Worm (Caenorhabditis elegans) whole organism, late embryonic: ENCODE measurements around the gene tufm-1.
"Not testable (repeated sequence)": the region's sequence is repeated elsewhere in the genome, so short reads cannot be mapped to it uniquely, and the experiment has no call there.

Experiments used
- F13H6.1 ChIP-seq: sonication (generic microtip); optimal IDR thresholded peaks from 2 replicates; lab custom pipeline; 2016; ENCODE audit warnings: missing genetic modification characterization, missing compliant biosample characterization
- ceh-48 ChIP-seq: sonication (generic microtip); optimal IDR thresholded peaks from 2 replicates; lab custom pipeline; 2016; ENCODE audit warnings: missing genetic modification characterization, inconsistent platforms, missing compliant biosample characterization
- pha-4 ChIP-seq: fragments of 150-350 bp; optimal IDR thresholded peaks from 2 replicates; lab custom pipeline; 2018; ENCODE audit warnings: missing biosample characterization, missing genetic modification reagents, missing genetic modification characterization

DNA sequence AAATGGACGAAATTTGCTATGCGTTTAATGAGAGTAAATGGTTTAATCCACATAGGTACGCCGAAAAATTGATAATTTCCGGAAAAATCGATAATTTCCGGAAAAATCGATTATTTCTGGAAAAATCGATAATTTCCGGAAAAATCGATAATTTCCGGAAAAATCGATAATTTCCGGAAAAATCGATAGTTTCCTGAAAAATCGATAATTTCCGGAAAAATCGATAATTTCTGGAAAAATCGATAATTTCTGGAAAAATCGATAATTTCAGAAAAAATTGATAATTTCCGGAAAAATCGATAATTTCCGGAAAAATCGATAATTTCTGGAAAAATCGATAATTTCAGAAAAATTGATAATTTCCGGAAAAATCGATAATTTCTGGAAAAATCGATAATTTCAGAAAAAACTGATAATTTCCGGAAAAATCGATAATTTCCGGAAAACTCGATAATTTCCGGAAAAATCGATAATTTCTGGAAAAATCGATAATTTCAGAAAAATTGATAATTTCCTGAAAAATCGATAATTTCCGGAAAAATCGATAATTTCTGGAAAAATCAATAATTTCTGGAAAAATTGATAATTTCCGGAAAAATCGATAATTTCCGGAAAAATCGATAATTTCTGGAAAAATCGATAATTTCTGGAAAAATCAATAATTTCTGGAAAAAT, 22.1 kb upstream of the tufm-1 start:
- TF ChIP-seq ceh-48 (tag; lab: Kevin White, UChicago), result peak; percentile 94
- TF ChIP-seq F13H6.1, pha-4 (tag; lab: Kevin White, UChicago): not testable (repeated sequence)
